Fruit fly (Drosophila melanogaster) whole organism: Measurements from ENCODE around the gene CG11537.

Experiments
- CG8478 ChIP-seq: fragments of >200 bp; optimal IDR thresholded peaks from 2 replicates; lab custom pipeline; 2018; ENCODE audit warnings: inconsistent platforms
- Dll ChIP-seq: fragments of >200 bp; optimal IDR thresholded peaks from 2 replicates; lab custom pipeline; 2017
- EcR ChIP-seq, 2 experiments: fragments of >200 bp; optimal IDR thresholded peaks; 2 replicates each; lab custom pipeline; 2017; ENCODE audit warnings: missing biosample characterization in 2 of 2, missing genetic modification characterization in 2 of 2, missing genetic modification reagents in 2 of 2
- pan ChIP-seq: fragments of >200 bp; optimal IDR thresholded peaks from 2 replicates; lab custom pipeline; 2017
- psq ChIP-seq: fragments of >200 bp; optimal IDR thresholded peaks from 2 replicates; lab custom pipeline; 2017

DNA sequence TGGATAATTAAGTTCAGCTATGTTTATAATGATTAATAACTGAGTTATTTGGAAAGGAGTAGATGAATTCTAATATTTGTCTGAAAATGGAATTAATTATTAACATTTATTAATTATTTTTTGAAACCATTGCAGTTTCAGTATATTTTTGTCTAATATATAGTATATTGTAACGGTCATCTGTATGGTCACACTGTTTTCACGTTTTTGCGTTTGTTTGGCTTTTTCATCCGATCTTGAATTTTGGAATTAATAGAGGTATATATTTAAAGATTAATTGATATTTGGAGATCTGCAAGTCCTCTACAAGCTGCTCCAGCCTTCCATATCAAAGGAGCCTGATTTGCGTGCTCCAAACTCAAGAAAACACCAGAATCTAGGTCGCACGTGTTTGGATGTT is 25.9 kb upstream of the CG11537 start, which contains the start of the genes CG32278 and CG32281:
- TF ChIP-seq CG8478 (no peak), Dll (lab: Kevin White, UChicago) (no peak), psq (lab: Kevin White, UChicago) (no peak), pan (lab: Kevin White, UChicago) (no peak), EcR (GFP tag; optimal IDR thresholded peaks at IDR 0.05; lab: Kevin White, UChicago) (no peak)
